Comparison of ENCODE assay signal across 5 fruit fly cellular contexts in the genomic region with DNA sequence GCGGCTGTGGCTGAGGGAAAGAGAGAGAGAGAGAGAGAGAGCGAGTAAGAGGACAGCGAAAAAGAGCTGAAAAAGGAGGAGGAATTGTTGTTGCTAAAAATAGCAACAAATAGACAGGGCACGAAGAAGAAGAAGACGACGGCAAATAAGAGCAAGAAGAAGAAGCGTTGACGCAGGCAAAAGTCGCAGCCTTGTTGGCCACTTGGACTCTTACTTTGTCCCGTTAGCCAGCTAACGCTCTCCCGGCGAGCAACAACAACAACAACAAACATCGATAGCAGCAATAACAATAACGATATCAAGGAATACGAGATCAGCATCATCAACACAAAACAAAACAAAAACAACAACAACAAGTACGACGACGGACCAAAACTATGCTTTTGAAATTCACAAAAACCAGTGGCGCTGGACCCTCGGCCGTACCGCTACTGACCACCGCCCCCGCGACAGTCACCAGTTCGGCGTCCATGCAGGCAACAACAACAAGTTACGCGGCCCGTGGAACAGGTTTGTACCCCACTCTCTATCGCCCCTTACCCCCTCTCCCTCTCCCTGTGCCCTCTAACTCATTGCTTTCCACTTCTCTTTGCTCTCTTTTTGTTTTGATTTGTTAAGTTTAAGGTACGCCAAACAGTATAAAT.
A peak's percentile ranks its signal among the peaks of the same experiment; 100 is the strongest.
TF ChIP-seq lines count a peak whose summit lies in the region.

No protein-coding gene starts in this region.

- no peak for TF ChIP-seq CTCF in whole organism, embryonic (GFP tag; optimal IDR thresholded peaks at IDR 0.05; lab: Kevin White, UChicago)

TF ChIP-seq in whole organism, adult, 20 proteins besides CTCF, POLR2A, EP300 and RAD21:
- TF ChIP-seq CG7101 (tag; optimal IDR thresholded peaks at IDR 0.05; lab: Kevin White, UChicago) (no peak), ovo (GFP tag; optimal IDR thresholded peaks at IDR 0.05; lab: Kevin White, UChicago) (peak; percentile 29), pad (GFP tag; optimal IDR thresholded peaks at IDR 0.05; lab: Kevin White, UChicago) (peak; percentile 63), tj (GFP tag; optimal IDR thresholded peaks at IDR 0.05; lab: Kevin White, UChicago) (peak; percentile 67)

TF ChIP-seq in whole organism, embryonic, 481 proteins besides CTCF, POLR2A, EP300 and RAD21 (continues in another document):
- TF ChIP-seq kni (GFP tag; optimal IDR thresholded peaks at IDR 0.05; lab: Kevin White, UChicago) (peak; percentile 29), NFAT (GFP tag; IDR thresholded peaks at IDR 0.05; lab: Robert Waterston, UW) (peak; percentile 73), ci (GFP tag; IDR thresholded peaks at IDR 0.05; lab: Robert Waterston, UW) (0 out of 3 replicates have a peak, but pooled peaks have one; percentile 11), CG9609 (GFP tag; optimal IDR thresholded peaks at IDR 0.05; lab: Kevin White, UChicago) (no peak), fd102C (GFP tag; optimal IDR thresholded peaks at IDR 0.05; lab: Kevin White, UChicago) (no peak), CG12769 (tag; optimal IDR thresholded peaks at IDR 0.05; lab: Kevin White, UChicago) (peak; percentile 59), Atf6 (GFP tag; IDR thresholded peaks at IDR 0.05; lab: Robert Waterston, UW) (0 out of 2 replicates have a peak, but pooled peaks have one; percentile 13), chinmo (GFP tag; IDR thresholded peaks at IDR 0.05; lab: Robert Waterston, UW; ENCODE audit: partially characterized antibody) (0 out of 4 replicates have a peak, but pooled peaks have one; percentile 55), sqz (GFP tag; optimal IDR thresholded peaks at IDR 0.05; lab: Kevin White, UChicago) (peak; percentile 16), chm (GFP tag; IDR thresholded peaks at IDR 0.05; lab: Robert Waterston, UW) (0 out of 2 replicates have a peak, but pooled peaks have one; percentile 7), CG17385 (GFP tag; optimal IDR thresholded peaks at IDR 0.05; lab: Kevin White, UChicago) (peak; percentile 92), Elba2 (GFP tag; optimal IDR thresholded peaks at IDR 0.05; lab: Kevin White, UChicago) (peak; percentile 60), CG8290 (GFP tag; optimal IDR thresholded peaks at IDR 0.05; lab: Kevin White, UChicago) (no peak), CG8290 (tag; optimal IDR thresholded peaks at IDR 0.05; lab: Kevin White, UChicago) (peak in 1 of 2 experiments; percentile 21), CG34224 (GFP tag; IDR thresholded peaks at IDR 0.05; lab: Robert Waterston, UW; ENCODE audit: partially characterized antibody) (peak; percentile 8; the same call in 1 of the 3 replicates), crol (GFP tag; IDR thresholded peaks at IDR 0.05; lab: Robert Waterston, UW) (peak; percentile 96), Bgb (GFP tag; IDR thresholded peaks at IDR 0.05; lab: Robert Waterston, UW; ENCODE audit: partially characterized antibody) (no peak)

TF ChIP-seq in whole organism, prepupa, 60 proteins besides CTCF, POLR2A, EP300 and RAD21 (continues in another document):
- peak in 1 of 2 experiments; percentile 24 for TF ChIP-seq ss (GFP tag; optimal IDR thresholded peaks at IDR 0.05; lab: Kevin White, UChicago)
- TF ChIP-seq Eip78C (GFP tag; lab: Kevin White, UChicago): peak; percentile 37
- peak; percentile 20 for TF ChIP-seq spab (GFP tag; optimal IDR thresholded peaks at IDR 0.05; lab: Kevin White, UChicago)
- peak; percentile 46; the same call in 1 of the 3 replicates for TF ChIP-seq eg (GFP tag; IDR thresholded peaks at IDR 0.05; lab: Robert Waterston, UW)
- no peak for TF ChIP-seq CG6163 (GFP tag; IDR thresholded peaks at IDR 0.05; lab: Robert Waterston, UW)
- no peak for TF ChIP-seq CG6808 (GFP tag; optimal IDR thresholded peaks at IDR 0.05; lab: Kevin White, UChicago)
- TF ChIP-seq Ets21C (GFP tag; optimal IDR thresholded peaks at IDR 0.05; lab: Kevin White, UChicago): no peak
- no peak for TF ChIP-seq acj6 (GFP tag; optimal IDR thresholded peaks at IDR 0.05; lab: Kevin White, UChicago)
- TF ChIP-seq fd85E (GFP tag; optimal IDR thresholded peaks at IDR 0.05; lab: Kevin White, UChicago): no peak
- no peak for TF ChIP-seq pdm3 (GFP tag; optimal IDR thresholded peaks at IDR 0.05; lab: Kevin White, UChicago)
- TF ChIP-seq CG16779 (tag; optimal IDR thresholded peaks at IDR 0.05; lab: Kevin White, UChicago): no peak
- TF ChIP-seq Eip75B (GFP tag; optimal IDR thresholded peaks at IDR 0.05; lab: Kevin White, UChicago): no peak
- TF ChIP-seq CG8119 (GFP tag; IDR thresholded peaks at IDR 0.05; lab: Robert Waterston, UW): no peak
- TF ChIP-seq fd59A (GFP tag; optimal IDR thresholded peaks at IDR 0.05; lab: Kevin White, UChicago): no peak
- TF ChIP-seq net (GFP tag; optimal IDR thresholded peaks at IDR 0.05; lab: Kevin White, UChicago): no peak
- no peak for TF ChIP-seq CG11902 (GFP tag; optimal IDR thresholded peaks at IDR 0.05; lab: Kevin White, UChicago)
- TF ChIP-seq CG15336 (GFP tag; IDR thresholded peaks at IDR 0.05; lab: Robert Waterston, UW): peak; percentile 28; the same call in 1 of the 2 replicates
- TF ChIP-seq CG3919 (GFP tag; optimal IDR thresholded peaks at IDR 0.05; lab: Kevin White, UChicago): no peak
- no peak for TF ChIP-seq Blimp-1 (GFP tag; optimal IDR thresholded peaks at IDR 0.05; lab: Kevin White, UChicago)
- TF ChIP-seq topi (GFP tag; optimal IDR thresholded peaks at IDR 0.05; lab: Kevin White, UChicago): no peak
- no peak for TF ChIP-seq vri (GFP tag; optimal IDR thresholded peaks at IDR 0.05; lab: Kevin White, UChicago)

TF ChIP-seq in whole organism, pupa, 21 proteins besides CTCF, POLR2A, EP300 and RAD21:
- no peak for TF ChIP-seq rn (GFP tag; IDR thresholded peaks at IDR 0.05; lab: Robert Waterston, UW)
- TF ChIP-seq CG8159 (tag; optimal IDR thresholded peaks at IDR 0.05; lab: Kevin White, UChicago): no peak
- peak; percentile 91 for TF ChIP-seq CG13204 (GFP tag; optimal IDR thresholded peaks at IDR 0.05; lab: Kevin White, UChicago)
- peak; percentile 54; the same call in 1 of the 3 replicates for TF ChIP-seq CG4496 (GFP tag; IDR thresholded peaks at IDR 0.05; lab: Robert Waterston, UW)
- TF ChIP-seq Pif1A (GFP tag; optimal IDR thresholded peaks at IDR 0.05; lab: Kevin White, UChicago): no peak
- peak; percentile 10; the same call in 1 of the 2 replicates for TF ChIP-seq CG32121 (GFP tag; IDR thresholded peaks at IDR 0.05; lab: Robert Waterston, UW)
- no peak for TF ChIP-seq Snoo (tag; optimal IDR thresholded peaks at IDR 0.05; lab: Kevin White, UChicago)
- TF ChIP-seq Ets98B (GFP tag; IDR thresholded peaks at IDR 0.05; lab: Robert Waterston, UW): no peak

TF ChIP-seq in whole organism, wandering third instar larva, 38 proteins besides CTCF, POLR2A, EP300 and RAD21:
- TF ChIP-seq tai (GFP tag; optimal IDR thresholded peaks at IDR 0.05; lab: Kevin White, UChicago) (no peak), psq (GFP tag; optimal IDR thresholded peaks at IDR 0.05; lab: Kevin White, UChicago) (peak; percentile 30), Dif (GFP tag; optimal IDR thresholded peaks at IDR 0.05; lab: Kevin White, UChicago; ENCODE audit: partially characterized antibody) (peak; percentile 43), dl (GFP tag; optimal IDR thresholded peaks at IDR 0.05; lab: Kevin White, UChicago; ENCODE audit: insufficient read depth in 1 of 2, partially characterized antibody in 2 of 2) (peak in 1 of 2 experiments; percentile 32)
